Worm (Caenorhabditis elegans) whole organism, L3 larva: ENCODE data around the gene sor-1.

Experiments
- R02D3.7 ChIP-seq: fragments of 150-350 bp; optimal IDR thresholded peaks from 2 replicates; lab custom pipeline; 2014; ENCODE audit warnings: missing biosample characterization, missing genetic modification characterization
- ceh-9 ChIP-seq: sonication (generic microtip); optimal IDR thresholded peaks from 2 replicates; lab custom pipeline; 2018; ENCODE audit warnings: missing biosample characterization, missing genetic modification characterization
- lin-39 ChIP-seq: fragments of 150-350 bp; optimal IDR thresholded peaks from 2 replicates; lab custom pipeline; 2018; ENCODE audit warnings: missing biosample characterization, missing genetic modification reagents, missing genetic modification characterization
- skn-1 ChIP-seq: fragments of 150-350 bp; optimal IDR thresholded peaks from 2 replicates; lab custom pipeline; 2014; ENCODE audit warnings: missing biosample characterization, missing genetic modification characterization
- unc-62 ChIP-seq: fragments of 150-350 bp; sonication (generic microtip); optimal IDR thresholded peaks from 4 replicates; lab custom pipeline; 2014; ENCODE audit warnings: missing biosample characterization, missing genetic modification reagents, missing genetic modification characterization

- TF ChIP-seq unc-62 (GFP tag; lab: Kevin White, UChicago) (no peak), skn-1 (tag; lab: Kevin White, UChicago) (peak; percentile 100), R02D3.7 (tag; lab: Kevin White, UChicago) (peak; percentile 88), ceh-9 (tag; lab: Kevin White, UChicago) (no peak), lin-39 (peak; percentile 93)
Observed at ce11 chrIII:8446940-8447403, 29.0 kb downstream of the sor-1 start, which contains the start of gene rpn-3.
